Worm (Caenorhabditis elegans) whole organism, L3 larva: ENCODE results near the gene dph-1.
A peak's percentile ranks its signal among the peaks of the same experiment; 100 is the strongest.

Experiments
- R02D3.7 ChIP-seq: fragments of 150-350 bp; optimal IDR thresholded peaks from 2 replicates; lab custom pipeline; 2014; ENCODE audit warnings: missing biosample characterization, missing genetic modification characterization
- ZK546.5 ChIP-seq: sonication (generic microtip); optimal IDR thresholded peaks from 2 replicates; lab custom pipeline; 2017; ENCODE audit warnings: missing biosample characterization, missing genetic modification characterization
- aly-2 ChIP-seq: fragments of 150-350 bp; optimal IDR thresholded peaks from 2 replicates; lab custom pipeline; 2014; ENCODE audit warnings: missing biosample characterization, missing genetic modification characterization
- ama-1 ChIP-seq: fragments of 150-350 bp; optimal IDR thresholded peaks from 2 replicates; lab custom pipeline; 2018
- ceh-16 ChIP-seq: sonication (generic microtip); optimal IDR thresholded peaks from 2 replicates; lab custom pipeline; 2017; ENCODE audit warnings: missing biosample characterization, missing genetic modification characterization
- ceh-28 ChIP-seq: fragments of 150-350 bp; optimal IDR thresholded peaks from 2 replicates; lab custom pipeline; 2014; ENCODE audit warnings: missing biosample characterization, missing genetic modification reagents, missing genetic modification characterization
- ceh-82 ChIP-seq: fragments of 150-350 bp; optimal IDR thresholded peaks from 2 replicates; lab custom pipeline; 2014; ENCODE audit warnings: missing biosample characterization, missing genetic modification characterization
- ceh-9 ChIP-seq: sonication (generic microtip); optimal IDR thresholded peaks from 2 replicates; lab custom pipeline; 2018; ENCODE audit warnings: missing biosample characterization, missing genetic modification characterization
- daf-12 ChIP-seq: fragments of 150-350 bp; optimal IDR thresholded peaks from 2 replicates; lab custom pipeline; 2014; ENCODE audit warnings: missing biosample characterization, missing genetic modification reagents, missing genetic modification characterization
- egl-5 ChIP-seq: fragments of 150-350 bp; optimal IDR thresholded peaks from 2 replicates; lab custom pipeline; 2017; ENCODE audit warnings: missing biosample characterization, missing genetic modification reagents, missing genetic modification characterization, inconsistent platforms
- elt-1 ChIP-seq: fragments of 150-350 bp; optimal IDR thresholded peaks from 2 replicates; lab custom pipeline; 2014; ENCODE audit warnings: missing biosample characterization, missing genetic modification characterization
- elt-2 ChIP-seq: sonication (generic microtip); optimal IDR thresholded peaks from 2 replicates; lab custom pipeline; 2016; ENCODE audit warnings: missing genetic modification reagents, mild to moderate bottlenecking, missing genetic modification characterization, missing compliant biosample characterization
- elt-3 ChIP-seq, 3 experiments: fragments of 150-350 bp in 1 of 3; sonication (generic microtip) in 2 of 3; optimal IDR thresholded peaks; 2 replicates in 2 of 3; 4 replicates in 1 of 3; lab custom pipeline; 2014 to 2017; ENCODE audit warnings: missing biosample characterization in 3 of 3, missing genetic modification characterization in 3 of 3
- eor-1 ChIP-seq, 2 experiments: fragments of 150-350 bp; optimal IDR thresholded peaks; 2 replicates each; lab custom pipeline; 2014 to 2018; ENCODE audit warnings: missing biosample characterization in 2 of 2, missing genetic modification characterization in 2 of 2
- fkh-10 ChIP-seq: sonication (generic microtip); optimal IDR thresholded peaks from 2 replicates; lab custom pipeline; 2017; ENCODE audit warnings: missing biosample characterization, missing genetic modification reagents, missing genetic modification characterization
- fkh-2 ChIP-seq: fragments of 150-350 bp; optimal IDR thresholded peaks from 2 replicates; lab custom pipeline; 2014; ENCODE audit warnings: missing biosample characterization, missing genetic modification reagents, missing genetic modification characterization
- fos-1 ChIP-seq: fragments of 150-350 bp; optimal IDR thresholded peaks from 2 replicates; lab custom pipeline; 2014; ENCODE audit warnings: missing biosample characterization, missing genetic modification characterization
- hmg-11 ChIP-seq: sonication (generic microtip); optimal IDR thresholded peaks from 2 replicates; lab custom pipeline; 2016; ENCODE audit warnings: missing genetic modification characterization, missing compliant biosample characterization
- jun-1 ChIP-seq: fragments of 150-350 bp; optimal IDR thresholded peaks from 2 replicates; lab custom pipeline; 2014; ENCODE audit warnings: missing biosample characterization, missing genetic modification reagents, missing genetic modification characterization
- lin-15B ChIP-seq: fragments of 150-350 bp; optimal IDR thresholded peaks from 2 replicates; lab custom pipeline; 2014; ENCODE audit warnings: missing biosample characterization, missing genetic modification characterization
- lin-39 ChIP-seq: fragments of 150-350 bp; optimal IDR thresholded peaks from 2 replicates; lab custom pipeline; 2018; ENCODE audit warnings: missing biosample characterization, missing genetic modification reagents, missing genetic modification characterization
- lsy-12 ChIP-seq: sonication (generic microtip); optimal IDR thresholded peaks from 2 replicates; lab custom pipeline; 2016; ENCODE audit warnings: mild to moderate bottlenecking, missing genetic modification characterization, missing compliant biosample characterization
- mdl-1 ChIP-seq: fragments of 150-350 bp; optimal IDR thresholded peaks from 2 replicates; lab custom pipeline; 2014; ENCODE audit warnings: missing biosample characterization, missing genetic modification characterization
- nfya-1 ChIP-seq: sonication (generic microtip); optimal IDR thresholded peaks from 2 replicates; lab custom pipeline; 2017; ENCODE audit warnings: missing genetic modification characterization, mild to moderate bottlenecking, missing compliant biosample characterization, antibody characterized with exemption, moderate library complexity; ENCODE audit not compliant: insufficient read depth
- nhr-11 ChIP-seq: fragments of 150-350 bp; optimal IDR thresholded peaks from 2 replicates; lab custom pipeline; 2014; ENCODE audit warnings: missing biosample characterization, missing genetic modification characterization
- nhr-12 ChIP-seq: fragments of 150-350 bp; optimal IDR thresholded peaks from 2 replicates; lab custom pipeline; 2014; ENCODE audit warnings: missing biosample characterization, missing genetic modification characterization
- nhr-23 ChIP-seq: fragments of 150-350 bp; optimal IDR thresholded peaks from 2 replicates; lab custom pipeline; 2014; ENCODE audit warnings: missing biosample characterization, missing genetic modification reagents, missing genetic modification characterization
- nhr-237 ChIP-seq: fragments of 150-350 bp; optimal IDR thresholded peaks from 2 replicates; lab custom pipeline; 2014; ENCODE audit warnings: missing biosample characterization, missing genetic modification characterization
- nhr-25 ChIP-seq: sonication (generic microtip); optimal IDR thresholded peaks from 2 replicates; lab custom pipeline; 2017; ENCODE audit warnings: missing biosample characterization, missing genetic modification characterization
- nhr-28 ChIP-seq: fragments of 150-350 bp; optimal IDR thresholded peaks from 2 replicates; lab custom pipeline; 2014; ENCODE audit warnings: missing biosample characterization, missing genetic modification characterization
- nhr-67 ChIP-seq: fragments of 150-350 bp; optimal IDR thresholded peaks from 2 replicates; lab custom pipeline; 2014; ENCODE audit warnings: missing biosample characterization, missing genetic modification characterization
- nhr-76 ChIP-seq: fragments of 150-350 bp; sonication (generic microtip); optimal IDR thresholded peaks from 5 replicates; lab custom pipeline; 2014; ENCODE audit warnings: missing biosample characterization, missing genetic modification characterization
- nhr-77 ChIP-seq: fragments of 150-350 bp; optimal IDR thresholded peaks from 2 replicates; lab custom pipeline; 2014; ENCODE audit warnings: missing biosample characterization, missing genetic modification characterization
- pha-4 ChIP-seq: fragments of 150-350 bp; optimal IDR thresholded peaks from 2 replicates; lab custom pipeline; 2014; ENCODE audit warnings: missing biosample characterization, missing genetic modification reagents, missing genetic modification characterization
- pqm-1 ChIP-seq: fragments of 150-350 bp; optimal IDR thresholded peaks from 2 replicates; lab custom pipeline; 2017; ENCODE audit warnings: missing biosample characterization, missing genetic modification characterization, inconsistent platforms
- sea-2 ChIP-seq: fragments of 150-350 bp; sonication (generic microtip); optimal IDR thresholded peaks from 4 replicates; lab custom pipeline; 2014; ENCODE audit warnings: missing biosample characterization, missing genetic modification reagents, missing genetic modification characterization
- skn-1 ChIP-seq: fragments of 150-350 bp; optimal IDR thresholded peaks from 2 replicates; lab custom pipeline; 2014; ENCODE audit warnings: missing biosample characterization, missing genetic modification characterization
- snpc-4 ChIP-seq: fragments of 150-350 bp; optimal IDR thresholded peaks from 2 replicates; lab custom pipeline; 2014; ENCODE audit warnings: missing biosample characterization, missing genetic modification characterization
- unc-62 ChIP-seq: fragments of 150-350 bp; sonication (generic microtip); optimal IDR thresholded peaks from 4 replicates; lab custom pipeline; 2014; ENCODE audit warnings: missing biosample characterization, missing genetic modification reagents, missing genetic modification characterization
- ztf-11 ChIP-seq: fragments of 150-350 bp; optimal IDR thresholded peaks from 2 replicates; lab custom pipeline; 2014; ENCODE audit warnings: missing biosample characterization, missing genetic modification characterization
- ztf-4 ChIP-seq: fragments of 150-350 bp; optimal IDR thresholded peaks from 2 replicates; lab custom pipeline; 2014; ENCODE audit warnings: missing biosample characterization, missing genetic modification characterization

The dph-1 gene

ce11 chrIII:3672839-3673238, 33.8 kb upstream of the dph-1 start:
- TF ChIP-seq fos-1 (tag; lab: Kevin White, UChicago) = no peak
- no peak for TF ChIP-seq ceh-16 (tag; lab: Kevin White, UChicago)
- no peak for TF ChIP-seq skn-1
- TF ChIP-seq fkh-2 (tag; lab: Kevin White, UChicago) = no peak
- TF ChIP-seq nhr-77 (tag; lab: Kevin White, UChicago) = no peak
- TF ChIP-seq pqm-1 = no peak
- TF ChIP-seq ceh-28 (tag; lab: Kevin White, UChicago) = no peak
- TF ChIP-seq nhr-76 (tag; lab: Kevin White, UChicago) = no peak
- peak; percentile 9 for TF ChIP-seq fkh-10 (GFP tag; lab: Kevin White, UChicago)
- TF ChIP-seq nfya-1 = peak; percentile 61
- TF ChIP-seq pha-4 (tag; lab: Kevin White, UChicago) = peak; percentile 58
- TF ChIP-seq nhr-25 (tag; lab: Kevin White, UChicago) = peak; percentile 34
- no peak for TF ChIP-seq nhr-12 (tag; lab: Kevin White, UChicago)
- no peak for TF ChIP-seq R02D3.7 (tag; lab: Kevin White, UChicago)
- TF ChIP-seq elt-3 (tag; optimal IDR thresholded peaks at IDR 0.05; lab: Kevin White, UChicago) = no peak
- no peak for TF ChIP-seq ztf-4
- no peak for TF ChIP-seq daf-12 (tag; lab: Kevin White, UChicago)
- TF ChIP-seq snpc-4 (tag; lab: Kevin White, UChicago) = no peak
- TF ChIP-seq ZK546.5 (tag; lab: Kevin White, UChicago) = no peak
- peak; percentile 25 for TF ChIP-seq egl-5 (tag; lab: Kevin White, UChicago)
- no peak for TF ChIP-seq lsy-12
- TF ChIP-seq hmg-11 (tag; lab: Kevin White, UChicago) = peak; percentile 35
- no peak for TF ChIP-seq nhr-11 (tag; lab: Kevin White, UChicago)

ce11 chrIII:3674149-3674548, 32.5 kb upstream of the dph-1 start:
- TF ChIP-seq fos-1 (tag; lab: Kevin White, UChicago) = no peak
- TF ChIP-seq hmg-11 (tag; lab: Kevin White, UChicago) = no peak
- TF ChIP-seq nhr-12 (tag; lab: Kevin White, UChicago) = no peak
- no peak for TF ChIP-seq mdl-1
- TF ChIP-seq fkh-2 (tag; lab: Kevin White, UChicago) = no peak
- no peak for TF ChIP-seq nhr-23 (tag; lab: Kevin White, UChicago)
- TF ChIP-seq nhr-25 (tag; lab: Kevin White, UChicago) = no peak
- TF ChIP-seq eor-1 (tag; optimal IDR thresholded peaks at IDR 0.05; lab: Kevin White, UChicago) = no peak
- TF ChIP-seq R02D3.7 (tag; lab: Kevin White, UChicago) = no peak
- TF ChIP-seq nhr-76 (tag; lab: Kevin White, UChicago) = no peak
- TF ChIP-seq lin-15B (tag; lab: Kevin White, UChicago) = no peak
- no peak for TF ChIP-seq fkh-10 (GFP tag; lab: Kevin White, UChicago)
- no peak for TF ChIP-seq nhr-67 (tag; lab: Kevin White, UChicago)
- TF ChIP-seq egl-5 (tag; lab: Kevin White, UChicago) = no peak
- TF ChIP-seq ztf-11 (tag; lab: Kevin White, UChicago) = no peak
- no peak for TF ChIP-seq nhr-237 (tag; lab: Kevin White, UChicago)
- no peak for TF ChIP-seq nhr-77 (tag; lab: Kevin White, UChicago)
- TF ChIP-seq nfya-1 = no peak

- TF ChIP-seq fos-1 (tag; lab: Kevin White, UChicago) (no peak), ceh-9 (tag; lab: Kevin White, UChicago) (no peak), unc-62 (GFP tag; lab: Kevin White, UChicago) (no peak), ztf-11 (tag; lab: Kevin White, UChicago) (no peak), lsy-12 (no peak), nhr-11 (tag; lab: Kevin White, UChicago) (no peak), nhr-237 (tag; lab: Kevin White, UChicago) (no peak), skn-1 (no peak), daf-12 (tag; lab: Kevin White, UChicago) (no peak), ceh-28 (tag; lab: Kevin White, UChicago) (no peak), mdl-1 (no peak), elt-2 (tag; lab: Kevin White, UChicago) (no peak), elt-1 (tag; lab: Kevin White, UChicago) (no peak), R02D3.7 (tag; lab: Kevin White, UChicago) (no peak), lin-15B (tag; lab: Kevin White, UChicago) (no peak), aly-2 (no peak)
Measured at ce11 chrIII:3675480-3675879, 31.2 kb upstream of the dph-1 start.

- TF ChIP-seq skn-1 = no peak
- no peak for TF ChIP-seq unc-62 (GFP tag; lab: Kevin White, UChicago)
- TF ChIP-seq aly-2 = no peak
- TF ChIP-seq ceh-16 (tag; lab: Kevin White, UChicago) = no peak
- no peak for TF ChIP-seq nhr-237 (tag; lab: Kevin White, UChicago)
- peak; percentile 15 for TF ChIP-seq jun-1 (tag; lab: Kevin White, UChicago)
- TF ChIP-seq ama-1 (lab: Kevin White, UChicago) = peak; percentile 26
- TF ChIP-seq lin-39 (tag; lab: Kevin White, UChicago) = peak; percentile 89
- TF ChIP-seq elt-2 (tag; lab: Kevin White, UChicago) = no peak
- no peak for TF ChIP-seq ceh-82 (tag; lab: Kevin White, UChicago)
- TF ChIP-seq nhr-76 (tag; lab: Kevin White, UChicago) = no peak
- no peak for TF ChIP-seq R02D3.7 (tag; lab: Kevin White, UChicago)
- no peak for TF ChIP-seq nhr-25 (tag; lab: Kevin White, UChicago)
- TF ChIP-seq pha-4 (tag; lab: Kevin White, UChicago) = peak; percentile 63
- no peak for TF ChIP-seq ztf-4
- TF ChIP-seq nhr-28 (tag; lab: Kevin White, UChicago) = no peak
- no peak for TF ChIP-seq ceh-9 (tag; lab: Kevin White, UChicago)
- peak; percentile 83 for TF ChIP-seq nfya-1
- peak; percentile 78 for TF ChIP-seq hmg-11 (tag; lab: Kevin White, UChicago)
- no peak for TF ChIP-seq nhr-11 (tag; lab: Kevin White, UChicago)
- TF ChIP-seq lsy-12 = peak; percentile 15
- no peak for TF ChIP-seq elt-1 (tag; lab: Kevin White, UChicago)
- no peak for TF ChIP-seq mdl-1
- TF ChIP-seq fos-1 (tag; lab: Kevin White, UChicago) = no peak
- no peak for TF ChIP-seq ZK546.5 (tag; lab: Kevin White, UChicago)
- TF ChIP-seq ztf-11 (tag; lab: Kevin White, UChicago) = no peak
- TF ChIP-seq eor-1 (tag; optimal IDR thresholded peaks at IDR 0.05; lab: Kevin White, UChicago) = no peak
- TF ChIP-seq snpc-4 (tag; lab: Kevin White, UChicago) = peak; percentile 17
- TF ChIP-seq sea-2 (GFP tag; lab: Kevin White, UChicago) = peak; percentile 18
- peak; percentile 43 for TF ChIP-seq lin-15B (tag; lab: Kevin White, UChicago)
Measured at ce11 chrIII:3677378-3677777, 29.3 kb upstream of the dph-1 start.
